Fruit fly (Drosophila melanogaster): ENCODE measurements around the gene CG14374.

The CG14374 gene

dm6 chr3R:13366561-13367518, 30.1 kb downstream of the CG14374 start, which contains the start of gene Elp6 (continued):
- no peak for TF ChIP-seq CG8290 (GFP tag; optimal IDR thresholded peaks at IDR 0.05)
- TF ChIP-seq CG8290 (tag; optimal IDR thresholded peaks at IDR 0.05), result peak in 1 of 2 experiments; percentile 62
- peak; percentile 77 for TF ChIP-seq Hmr (GFP tag; optimal IDR thresholded peaks at IDR 0.05)
- TF ChIP-seq Rfx (GFP tag; IDR thresholded peaks at IDR 0.05), result peak; percentile 84

- peak; percentile 62 for TF ChIP-seq GATAe (GFP tag; conservative IDR thresholded peaks at IDR 0.05)
- no peak for TF ChIP-seq rib (GFP tag; IDR thresholded peaks at IDR 0.05)
- TF ChIP-seq sens (GFP tag), result peak; percentile 23
- peak; percentile 80 for TF ChIP-seq twi (tag; optimal IDR thresholded peaks at IDR 0.05)
- 0 out of 2 replicates have a peak, but pooled peaks have one; percentile 6 for TF ChIP-seq slbo (GFP tag; IDR thresholded peaks at IDR 0.05)
- peak; percentile 8 for TF ChIP-seq sd (tag; optimal IDR thresholded peaks at IDR 0.05)
- no peak for TF ChIP-seq Sry-δ (GFP tag; optimal IDR thresholded peaks at IDR 0.05)
- TF ChIP-seq CG17612 (GFP tag; IDR thresholded peaks at IDR 0.05), result no peak
- no peak for TF ChIP-seq CG17912 (GFP tag; optimal IDR thresholded peaks at IDR 0.05)
- no peak for TF ChIP-seq Bteb2 (GFP tag; optimal IDR thresholded peaks at IDR 0.05)
- TF ChIP-seq CG10543 (GFP tag; optimal IDR thresholded peaks at IDR 0.05), result peak; percentile 32
- TF ChIP-seq CG13894 (tag; optimal IDR thresholded peaks at IDR 0.05), result peak; percentile 34
- peak; percentile 30 for TF ChIP-seq BtbVII (GFP tag; optimal IDR thresholded peaks at IDR 0.05)
- TF ChIP-seq CG11504 (tag; optimal IDR thresholded peaks at IDR 0.05), result peak; percentile 12
- no peak for TF ChIP-seq CG32767 (GFP tag; IDR thresholded peaks at IDR 0.05)
- no peak for TF ChIP-seq sc (optimal IDR thresholded peaks at IDR 0.05)
- TF ChIP-seq sc (GFP tag; optimal IDR thresholded peaks at IDR 0.05), result no peak
- no peak for TF ChIP-seq hbn (GFP tag; IDR thresholded peaks at IDR 0.05; ENCODE audit: partially characterized antibody)
- peak; percentile 50 for TF ChIP-seq onecut (GFP tag; IDR thresholded peaks at IDR 0.05)
- no peak for TF ChIP-seq Dek (tag; optimal IDR thresholded peaks at IDR 0.05)
- peak in 1 of 2 experiments; percentile 54 for TF ChIP-seq Pdp1 (GFP tag; optimal IDR thresholded peaks at IDR 0.05)
- TF ChIP-seq grn (GFP tag; optimal IDR thresholded peaks at IDR 0.05), result peak; percentile 68
- TF ChIP-seq CG8359 (GFP tag; optimal IDR thresholded peaks at IDR 0.05; ENCODE audit: borderline replicate concordance), result no peak
- TF ChIP-seq Oli (tag; optimal IDR thresholded peaks at IDR 0.05), result peak; percentile 15
- TF ChIP-seq dmrt99B (tag; optimal IDR thresholded peaks at IDR 0.05), result peak; percentile 13
- peak; percentile 5 for TF ChIP-seq caup (GFP tag; optimal IDR thresholded peaks at IDR 0.05; ENCODE audit: severe bottlenecking)
- TF ChIP-seq sug (tag; optimal IDR thresholded peaks at IDR 0.05), result peak; percentile 52
- TF ChIP-seq CG10565 (GFP tag; optimal IDR thresholded peaks at IDR 0.05), result no peak
- no peak for TF ChIP-seq cato (GFP tag; optimal IDR thresholded peaks at IDR 0.05; ENCODE audit: borderline replicate concordance)
- TF ChIP-seq lab (GFP tag; optimal IDR thresholded peaks at IDR 0.05), result peak; percentile 19
- TF ChIP-seq Hr51 (GFP tag; optimal IDR thresholded peaks at IDR 0.05), result peak in 1 of 2 experiments; percentile 19
- TF ChIP-seq mirr (GFP tag; optimal IDR thresholded peaks at IDR 0.05), result peak; percentile 82
- TF ChIP-seq unpg (GFP tag; optimal IDR thresholded peaks at IDR 0.05), result no peak
- TF ChIP-seq pita (GFP tag; optimal IDR thresholded peaks at IDR 0.05), result no peak
- TF ChIP-seq CG8089 (GFP tag; optimal IDR thresholded peaks at IDR 0.05), result no peak
- peak; percentile 74 for TF ChIP-seq CG12769 (tag; optimal IDR thresholded peaks at IDR 0.05)
- TF ChIP-seq Adf1 (GFP tag; IDR thresholded peaks at IDR 0.05), result no peak
- TF ChIP-seq trh (GFP tag; optimal IDR thresholded peaks at IDR 0.05), result no peak
- peak; percentile 58 for TF ChIP-seq Med (GFP tag)
- peak in 1 of 2 experiments; percentile 29 for TF ChIP-seq Hr78 (GFP tag; optimal IDR thresholded peaks at IDR 0.05)
Measured at dm6 chr3R:13365665-13366414, 31.1 kb downstream of the CG14374 start.

Data from whole organism, embryonic.